Fruit fly (Drosophila melanogaster) whole organism, prepupa: ENCODE results near the gene CG43290.
A peak's percentile ranks its signal among the peaks of the same experiment; 100 is the strongest.

Experiments used
- Blimp-1 ChIP-seq: fragments of 200-800 bp; sonication (Bioruptor generic); optimal IDR thresholded peaks from 3 replicates; lab custom pipeline; 2017; ENCODE audit warnings: missing biosample characterization, missing genetic modification characterization, mild to moderate bottlenecking, moderate library complexity, missing genetic modification reagents
- CG10631 ChIP-seq: fragments of 200-800 bp; sonication (Bioruptor generic); optimal IDR thresholded peaks from 2 replicates; lab custom pipeline; 2016; ENCODE audit warnings: missing biosample characterization, missing genetic modification characterization
- CG10669 ChIP-seq: fragments of 200-800 bp; sonication (Bioruptor generic); optimal IDR thresholded peaks from 3 replicates; lab custom pipeline; 2018; ENCODE audit warnings: missing biosample characterization, mild to moderate bottlenecking, missing genetic modification characterization, moderate library complexity
- CG11294 ChIP-seq: fragments of 200-800 bp; sonication (Bioruptor generic); IDR thresholded peaks from 2 replicates; pipeline ENCODE4 v1.3.6; 2022; ENCODE audit warnings: missing biosample characterization, missing genetic modification characterization
- CG11762 ChIP-seq: fragments of 200-800 bp; sonication (Bioruptor generic); optimal IDR thresholded peaks from 3 replicates; lab custom pipeline; 2016; ENCODE audit warnings: missing biosample characterization, missing genetic modification characterization; ENCODE audit not compliant: insufficient read depth
- CG15336 ChIP-seq: fragments of 200-800 bp; sonication (Bioruptor generic); IDR thresholded peaks from 2 replicates; pipeline ENCODE4 v1.3.6; 2022; ENCODE audit warnings: missing biosample characterization, missing genetic modification characterization
- CG1621 ChIP-seq: fragments of 200-800 bp; sonication (Bioruptor generic); optimal IDR thresholded peaks from 3 replicates; lab custom pipeline; 2018; ENCODE audit warnings: missing biosample characterization, mild to moderate bottlenecking, missing genetic modification characterization
- CG16779 ChIP-seq: fragments of 200-800 bp; sonication (Bioruptor generic); optimal IDR thresholded peaks from 3 replicates; lab custom pipeline; 2017; ENCODE audit warnings: missing biosample characterization, mild to moderate bottlenecking, missing genetic modification characterization
- CG31627 ChIP-seq: fragments of 200-800 bp; sonication (Bioruptor generic); optimal IDR thresholded peaks from 3 replicates; lab custom pipeline; 2016; ENCODE audit warnings: missing biosample characterization, missing genetic modification characterization
- CG32006 ChIP-seq: fragments of 200-800 bp; sonication (Bioruptor generic); optimal IDR thresholded peaks from 3 replicates; lab custom pipeline; 2017; ENCODE audit warnings: missing biosample characterization, mild to moderate bottlenecking, missing genetic modification characterization
- CG34406 ChIP-seq: fragments of 200-800 bp; sonication (Bioruptor generic); optimal IDR thresholded peaks from 3 replicates; lab custom pipeline; 2016; ENCODE audit warnings: missing biosample characterization, missing genetic modification characterization
- CG3919 ChIP-seq: fragments of 200-800 bp; sonication (Bioruptor generic); optimal IDR thresholded peaks from 3 replicates; lab custom pipeline; 2016; ENCODE audit warnings: missing biosample characterization, missing genetic modification characterization
- CG4318 ChIP-seq: fragments of 200-800 bp; sonication (Bioruptor generic); optimal IDR thresholded peaks from 3 replicates; lab custom pipeline; 2017; ENCODE audit warnings: missing biosample characterization, mild to moderate bottlenecking, missing genetic modification characterization
- CG6163 ChIP-seq: fragments of 200-800 bp; sonication (Bioruptor generic); IDR thresholded peaks from 3 replicates; pipeline ENCODE4 v1.3.6; 2022; ENCODE audit warnings: missing biosample characterization, missing genetic modification characterization
- CG6276 ChIP-seq: fragments of 200-800 bp; sonication (Bioruptor generic); optimal IDR thresholded peaks from 2 replicates; lab custom pipeline; 2017; ENCODE audit warnings: missing biosample characterization, mild to moderate bottlenecking, missing genetic modification characterization
- CG6792 ChIP-seq: fragments of 200-800 bp; sonication (Bioruptor generic); optimal IDR thresholded peaks from 3 replicates; lab custom pipeline; 2016; ENCODE audit warnings: missing biosample characterization, missing genetic modification characterization
- CG6808 ChIP-seq: fragments of 200-800 bp; sonication (Bioruptor generic); optimal IDR thresholded peaks from 3 replicates; lab custom pipeline; 2017; ENCODE audit warnings: missing biosample characterization, missing genetic modification characterization, mild to moderate bottlenecking, moderate library complexity, missing genetic modification reagents
- CG6854 ChIP-seq: fragments of 200-800 bp; sonication (Bioruptor generic); optimal IDR thresholded peaks from 2 replicates; lab custom pipeline; 2017; ENCODE audit warnings: missing biosample characterization, mild to moderate bottlenecking, missing genetic modification characterization
- CG7368 ChIP-seq: fragments of 200-800 bp; sonication (Bioruptor generic); optimal IDR thresholded peaks from 3 replicates; lab custom pipeline; 2016; ENCODE audit warnings: missing biosample characterization, missing genetic modification characterization
- CG8119 ChIP-seq: fragments of 200-800 bp; sonication (Bioruptor generic); IDR thresholded peaks from 3 replicates; pipeline ENCODE4 v1.3.6; 2022; ENCODE audit warnings: missing biosample characterization, missing genetic modification characterization
- CG8319 ChIP-seq: fragments of 200-800 bp; sonication (Bioruptor generic); optimal IDR thresholded peaks from 3 replicates; lab custom pipeline; 2016; ENCODE audit warnings: missing biosample characterization, missing genetic modification characterization
- CG9139 ChIP-seq: fragments of 200-800 bp; sonication (Bioruptor generic); optimal IDR thresholded peaks from 3 replicates; lab custom pipeline; 2017; ENCODE audit warnings: missing biosample characterization, mild to moderate bottlenecking, missing genetic modification characterization
- Eip78C ChIP-seq: fragments of 200-800 bp; sonication (Bioruptor generic); peaks from one replicate; lab custom pipeline; 2016; ENCODE audit warnings: missing biosample characterization, missing genetic modification characterization
- Eip93F ChIP-seq: fragments of 200-800 bp; sonication (Bioruptor generic); optimal IDR thresholded peaks from 2 replicates; lab custom pipeline; 2016; ENCODE audit warnings: missing biosample characterization, mild to moderate bottlenecking, missing genetic modification characterization
- Ets21C ChIP-seq: fragments of 200-800 bp; sonication (Bioruptor generic); optimal IDR thresholded peaks from 3 replicates; lab custom pipeline; 2016; ENCODE audit warnings: missing biosample characterization, missing genetic modification characterization
- Ets96B ChIP-seq: fragments of 200-800 bp; optimal IDR thresholded peaks from 2 replicates; lab custom pipeline; 2019; ENCODE audit warnings: missing biosample characterization, mild to moderate bottlenecking, missing genetic modification characterization, moderate library complexity
- Gug ChIP-seq: fragments of 200-800 bp; sonication (Bioruptor generic); IDR thresholded peaks from 2 replicates; pipeline ENCODE4 v1.3.6; 2022; ENCODE audit warnings: missing biosample characterization, missing genetic modification characterization
- Hr38 ChIP-seq: sonication (Bioruptor generic); optimal IDR thresholded peaks from 2 replicates; lab custom pipeline; 2016; ENCODE audit warnings: missing biosample characterization, missing genetic modification characterization
- Hr39 ChIP-seq: fragments of 200-800 bp; sonication (Bioruptor generic); optimal IDR thresholded peaks from 2 replicates; lab custom pipeline; 2016; ENCODE audit warnings: missing biosample characterization, missing genetic modification characterization
- Hr4 ChIP-seq: fragments of 200-800 bp; sonication (Bioruptor generic); optimal IDR thresholded peaks from 3 replicates; lab custom pipeline; 2016; ENCODE audit warnings: missing biosample characterization, missing genetic modification characterization
- Lpt ChIP-seq: fragments of 200-800 bp; sonication (Bioruptor generic); optimal IDR thresholded peaks from 3 replicates; lab custom pipeline; 2016; ENCODE audit warnings: missing biosample characterization, missing genetic modification characterization
- Met ChIP-seq: fragments of 200-800 bp; sonication (Bioruptor generic); optimal IDR thresholded peaks from 3 replicates; lab custom pipeline; 2016; ENCODE audit warnings: missing biosample characterization, missing genetic modification characterization
- OdsH ChIP-seq: fragments of 200-800 bp; sonication (Bioruptor generic); optimal IDR thresholded peaks from 3 replicates; lab custom pipeline; 2016; ENCODE audit warnings: missing biosample characterization, missing genetic modification characterization
- Smox ChIP-seq: fragments of 200-800 bp; sonication (Bioruptor generic); optimal IDR thresholded peaks from 3 replicates; lab custom pipeline; 2016; ENCODE audit warnings: missing biosample characterization, missing genetic modification characterization
- Sox102F ChIP-seq: fragments of 200-800 bp; sonication (Bioruptor generic); optimal IDR thresholded peaks from 2 replicates; lab custom pipeline; 2016; ENCODE audit warnings: missing biosample characterization, mild to moderate bottlenecking, missing genetic modification characterization
- Sox14 ChIP-seq: fragments of 200-800 bp; sonication (Bioruptor generic); optimal IDR thresholded peaks from 3 replicates; lab custom pipeline; 2016; ENCODE audit warnings: missing biosample characterization, missing genetic modification characterization
- Sox15 ChIP-seq: fragments of 200-800 bp; sonication (Bioruptor generic); optimal IDR thresholded peaks from 3 replicates; lab custom pipeline; 2016; ENCODE audit warnings: missing biosample characterization, missing genetic modification characterization
- acj6 ChIP-seq: fragments of 200-800 bp; sonication (Bioruptor generic); optimal IDR thresholded peaks from 3 replicates; lab custom pipeline; 2016; ENCODE audit warnings: missing biosample characterization, missing genetic modification characterization
- cyc ChIP-seq: fragments of 200-800 bp; sonication (Bioruptor generic); optimal IDR thresholded peaks from 3 replicates; lab custom pipeline; 2016; ENCODE audit warnings: missing biosample characterization, missing genetic modification characterization
- dac ChIP-seq: fragments of 200-800 bp; sonication (Bioruptor generic); optimal IDR thresholded peaks from 2 replicates; lab custom pipeline; 2017; ENCODE audit warnings: missing biosample characterization, mild to moderate bottlenecking, missing genetic modification characterization
- dsx ChIP-seq: fragments of 200-800 bp; optimal IDR thresholded peaks from 3 replicates; lab custom pipeline; 2019; ENCODE audit warnings: missing biosample characterization, mild to moderate bottlenecking, missing genetic modification characterization, moderate library complexity; ENCODE audit not compliant: poor library complexity, severe bottlenecking
- eg ChIP-seq: fragments of 200-800 bp; sonication (Bioruptor generic); IDR thresholded peaks from 3 replicates; pipeline ENCODE4 v1.3.6; 2022; ENCODE audit warnings: missing biosample characterization, missing genetic modification characterization
- esn ChIP-seq: fragments of 200-800 bp; sonication (Bioruptor generic); optimal IDR thresholded peaks from 2 replicates; lab custom pipeline; 2016; ENCODE audit warnings: missing biosample characterization, mild to moderate bottlenecking, missing genetic modification characterization, moderate library complexity
- fd59A ChIP-seq: fragments of 200-800 bp; sonication (Bioruptor generic); optimal IDR thresholded peaks from 2 replicates; lab custom pipeline; 2017; ENCODE audit warnings: missing biosample characterization, mild to moderate bottlenecking, missing genetic modification characterization, missing genetic modification reagents
- fd85E ChIP-seq: fragments of 200-800 bp; sonication (Bioruptor generic); optimal IDR thresholded peaks from 3 replicates; lab custom pipeline; 2016; ENCODE audit warnings: missing biosample characterization, missing genetic modification characterization
- lz ChIP-seq: fragments of 200-800 bp; sonication (Bioruptor generic); optimal IDR thresholded peaks from 3 replicates; lab custom pipeline; 2016; ENCODE audit warnings: missing biosample characterization, missing genetic modification characterization
- net ChIP-seq: fragments of 200-800 bp; sonication (Bioruptor generic); optimal IDR thresholded peaks from 3 replicates; lab custom pipeline; 2016; ENCODE audit warnings: missing biosample characterization, missing genetic modification characterization
- pdm3 ChIP-seq: fragments of 200-800 bp; sonication (Bioruptor generic); optimal IDR thresholded peaks from 3 replicates; lab custom pipeline; 2016; ENCODE audit warnings: missing biosample characterization, missing genetic modification characterization
- salr ChIP-seq, 2 experiments: fragments of 200-800 bp; sonication (Bioruptor generic); optimal IDR thresholded peaks; 3 replicates each; lab custom pipeline; 2016 to 2018; ENCODE audit warnings: missing biosample characterization in 2 of 2, missing genetic modification characterization in 2 of 2, mild to moderate bottlenecking in 1 of 2
- spab ChIP-seq: fragments of 200-800 bp; sonication (Bioruptor generic); optimal IDR thresholded peaks from 2 replicates; lab custom pipeline; 2017; ENCODE audit warnings: missing biosample characterization, mild to moderate bottlenecking, missing genetic modification characterization, missing genetic modification reagents
- svp ChIP-seq: fragments of 200-800 bp; sonication (Bioruptor generic); peaks from one replicate; lab custom pipeline; 2016; ENCODE audit warnings: missing biosample characterization, missing genetic modification characterization
- topi ChIP-seq: fragments of 200-800 bp; sonication (Bioruptor generic); optimal IDR thresholded peaks from 3 replicates; lab custom pipeline; 2016; ENCODE audit warnings: missing biosample characterization, missing genetic modification characterization
- vri ChIP-seq: fragments of 200-800 bp; sonication (Bioruptor generic); optimal IDR thresholded peaks from 3 replicates; lab custom pipeline; 2016; ENCODE audit warnings: missing biosample characterization, mild to moderate bottlenecking, missing genetic modification characterization

CG43290 gene

DNA sequence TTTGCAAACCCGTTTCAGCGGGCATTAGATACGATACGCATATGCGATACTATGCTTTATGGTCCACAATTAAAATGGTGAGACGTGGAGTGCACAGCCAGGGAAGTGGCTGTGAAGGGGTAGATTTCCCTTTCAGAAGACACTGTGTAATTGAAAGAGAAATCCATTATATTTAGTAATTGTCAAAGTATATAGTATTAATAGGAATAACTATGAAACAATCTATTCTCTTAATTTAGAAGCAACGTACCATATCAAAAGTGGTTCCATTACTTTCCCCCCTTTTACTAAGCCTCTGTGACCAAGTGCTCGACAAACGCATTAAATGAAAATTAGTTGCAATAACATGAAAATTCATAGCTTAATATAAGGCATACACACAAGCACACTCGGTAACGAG is 18.7 kb downstream of the CG43290 start:
- no peak for TF ChIP-seq CG16779 (tag; lab: Kevin White, UChicago)
- 0 out of 3 replicates have a peak, but pooled peaks have one; percentile 18 for TF ChIP-seq CG6163 (GFP tag; lab: Robert Waterston, UW)
- no peak for TF ChIP-seq Met (GFP tag; lab: Kevin White, UChicago)
- TF ChIP-seq CG6276 (GFP tag; lab: Kevin White, UChicago): peak; percentile 67
- TF ChIP-seq Eip93F (GFP tag; lab: Kevin White, UChicago): no peak
- no peak for TF ChIP-seq Ets21C (GFP tag; lab: Kevin White, UChicago)
- no peak for TF ChIP-seq Hr39 (GFP tag; lab: Kevin White, UChicago)
- TF ChIP-seq CG11762 (GFP tag; lab: Kevin White, UChicago): no peak
- TF ChIP-seq acj6 (GFP tag; lab: Kevin White, UChicago): no peak
- no peak for TF ChIP-seq CG31627 (GFP tag; lab: Kevin White, UChicago)
- no peak for TF ChIP-seq CG3919 (GFP tag; lab: Kevin White, UChicago)
- no peak for TF ChIP-seq CG9139
- no peak for TF ChIP-seq Sox14 (GFP tag; lab: Kevin White, UChicago)
- TF ChIP-seq CG32006 (GFP tag; lab: Kevin White, UChicago): peak; percentile 78
- no peak for TF ChIP-seq CG6854 (GFP tag; lab: Kevin White, UChicago)
- no peak for TF ChIP-seq cyc (GFP tag; lab: Kevin White, UChicago)
- TF ChIP-seq Sox15 (GFP tag; lab: Kevin White, UChicago): no peak
- no peak for TF ChIP-seq spab (GFP tag; lab: Kevin White, UChicago)
- peak; percentile 59 for TF ChIP-seq CG4318 (GFP tag; lab: Kevin White, UChicago)
- peak; percentile 75 for TF ChIP-seq eg (GFP tag; lab: Robert Waterston, UW)
- peak; percentile 11 for TF ChIP-seq OdsH (GFP tag; lab: Kevin White, UChicago)
- no peak for TF ChIP-seq CG6792
- no peak for TF ChIP-seq CG10669 (GFP tag; lab: Kevin White, UChicago)
- TF ChIP-seq Lpt (GFP tag; lab: Kevin White, UChicago): no peak
- no peak for TF ChIP-seq CG8319 (GFP tag; lab: Kevin White, UChicago)
- TF ChIP-seq Hr38 (GFP tag; lab: Kevin White, UChicago): no peak
- peak; percentile 72 for TF ChIP-seq Hr4 (GFP tag; lab: Kevin White, UChicago)
- no peak for TF ChIP-seq esn (GFP tag; lab: Kevin White, UChicago)
- TF ChIP-seq CG1621 (tag; lab: Kevin White, UChicago): no peak
- no peak for TF ChIP-seq svp (GFP tag; lab: Kevin White, UChicago)
- TF ChIP-seq dac (GFP tag; lab: Kevin White, UChicago): peak; percentile 61
- TF ChIP-seq CG6808 (GFP tag; lab: Kevin White, UChicago): no peak
- peak; percentile 70; the same call in 2 of the 3 replicates for TF ChIP-seq CG8119
- peak; percentile 74 for TF ChIP-seq CG15336 (GFP tag; lab: Robert Waterston, UW)
- TF ChIP-seq fd85E (GFP tag; lab: Kevin White, UChicago): no peak
- TF ChIP-seq net (GFP tag; lab: Kevin White, UChicago): no peak
- TF ChIP-seq topi (GFP tag; lab: Kevin White, UChicago): no peak
- no peak for TF ChIP-seq CG10631 (GFP tag; lab: Kevin White, UChicago)
- TF ChIP-seq Smox (GFP tag; lab: Kevin White, UChicago): no peak
- TF ChIP-seq CG11294 (GFP tag; lab: Robert Waterston, UW): no peak
- TF ChIP-seq vri: no peak
- TF ChIP-seq pdm3 (GFP tag; lab: Kevin White, UChicago): peak; percentile 26
- no peak for TF ChIP-seq CG7368 (GFP tag; lab: Kevin White, UChicago)
- no peak for TF ChIP-seq lz (GFP tag; lab: Kevin White, UChicago)
- TF ChIP-seq salr (GFP tag; optimal IDR thresholded peaks at IDR 0.05; lab: Kevin White, UChicago): peak in 1 of 2 experiments; percentile 2
- no peak for TF ChIP-seq Ets96B (tag; lab: Kevin White, UChicago)
- peak; percentile 63 for TF ChIP-seq Eip78C (GFP tag; lab: Kevin White, UChicago)
- no peak for TF ChIP-seq CG34406 (GFP tag; lab: Kevin White, UChicago)
- no peak for TF ChIP-seq fd59A (GFP tag; lab: Kevin White, UChicago)
- no peak for TF ChIP-seq Sox102F
- TF ChIP-seq dsx (GFP tag; lab: Kevin White, UChicago): no peak
- peak; percentile 53; the same call in 1 of the 2 replicates for TF ChIP-seq Gug (GFP tag; lab: Robert Waterston, UW)
- no peak for TF ChIP-seq Blimp-1 (GFP tag; lab: Kevin White, UChicago)
